Fruit fly (Drosophila melanogaster) whole organism: ENCODE data around the gene fipi.

ENCODE experiments used
- CG8478 ChIP-seq: fragments of >200 bp; optimal IDR thresholded peaks from 2 replicates; lab custom pipeline; 2018; ENCODE audit warnings: inconsistent platforms
- EcR ChIP-seq, 2 experiments: fragments of >200 bp; optimal IDR thresholded peaks; 2 replicates each; lab custom pipeline; 2017; ENCODE audit warnings: missing biosample characterization in 2 of 2, missing genetic modification characterization in 2 of 2, missing genetic modification reagents in 2 of 2
- pan ChIP-seq: fragments of >200 bp; optimal IDR thresholded peaks from 2 replicates; lab custom pipeline; 2017

DNA sequence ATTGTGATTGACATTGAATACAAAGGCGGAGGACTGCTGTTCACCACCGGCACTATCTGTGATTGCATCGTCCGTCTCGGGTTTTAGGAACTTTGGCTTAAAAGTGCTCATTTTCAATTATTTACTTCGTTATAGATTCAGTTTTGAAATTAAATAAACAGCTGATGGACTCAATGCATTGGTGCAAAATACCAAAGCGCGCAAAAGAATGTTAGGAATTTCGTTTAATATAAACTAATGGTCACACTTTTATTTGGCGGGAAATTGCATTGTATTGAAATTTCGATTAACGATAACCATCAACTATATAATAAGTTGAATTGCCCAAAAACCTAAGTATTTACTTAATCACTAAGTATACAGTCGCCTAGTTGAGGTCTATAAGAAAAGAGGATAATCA is 24.2 kb upstream of the fipi start, which contains the start of gene CG3225:
- TF ChIP-seq pan (lab: Kevin White, UChicago) (no peak), CG8478 (lab: Kevin White, UChicago) (no peak), EcR (GFP tag; optimal IDR thresholded peaks at IDR 0.05; lab: Kevin White, UChicago) (no peak)
